Worm (Caenorhabditis elegans): ENCODE results near the gene clec-126.

clec-126 gene

ce11 chrII:3518961-3519544 lies at the start of gene clec-126 (continued):
- TF ChIP-seq rcor-1 (GFP tag; IDR thresholded peaks at IDR 0.05) (peak; percentile 59; the same call in 1 of the 2 replicates), nhr-27 (tag; optimal IDR thresholded peaks at IDR 0.05) (no peak), pha-4 (tag; optimal IDR thresholded peaks at IDR 0.05) (peak; percentile 11), F37B4.10 (GFP tag; IDR thresholded peaks at IDR 0.05) (0 out of 2 replicates have a peak, but pooled peaks have one; percentile 10), hlh-26 (GFP tag; conservative IDR thresholded peaks at IDR 0.05) (no peak), die-1 (tag; optimal IDR thresholded peaks at IDR 0.05) (peak; percentile 87), nhr-179 (tag; optimal IDR thresholded peaks at IDR 0.05) (peak; percentile 53), bed-1 (GFP tag; IDR thresholded peaks at IDR 0.05) (no peak), mxl-1 (tag; optimal IDR thresholded peaks at IDR 0.05) (peak; percentile 78), B0035.1 (tag; optimal IDR thresholded peaks at IDR 0.05) (peak; percentile 84), mes-4 (tag; optimal IDR thresholded peaks at IDR 0.05) (peak; percentile 77), D2030.7 (GFP tag; IDR thresholded peaks at IDR 0.05) (peak; percentile 89), F57C9.4 (tag; optimal IDR thresholded peaks at IDR 0.05) (no peak), Y53F4B.3 (GFP tag; IDR thresholded peaks at IDR 0.05) (no peak), cebp-2 (GFP tag; IDR thresholded peaks at IDR 0.05) (no peak), K11D2.4 (GFP tag; IDR thresholded peaks at IDR 0.05) (peak; percentile 50; the same call in 1 of the 2 replicates), snpc-3.4 (tag; optimal IDR thresholded peaks at IDR 0.05) (peak; percentile 62), let-526 (GFP tag; IDR thresholded peaks at IDR 0.05) (no peak), ceh-79 (tag; optimal IDR thresholded peaks at IDR 0.05) (peak; percentile 49), nhr-80 (tag; optimal IDR thresholded peaks at IDR 0.05) (peak; percentile 69), madf-6 (GFP tag; IDR thresholded peaks at IDR 0.05) (peak; percentile 71), ceh-40 (GFP tag; IDR thresholded peaks at IDR 0.05) (no peak), nfya-2 (GFP tag; IDR thresholded peaks at IDR 0.05) (no peak), Y79H2A.3 (GFP tag; conservative IDR thresholded peaks at IDR 0.05) (no peak), T26A5.8 (tag; optimal IDR thresholded peaks at IDR 0.05) (no peak), ama-1 (optimal IDR thresholded peaks at IDR 0.05) (no peak), ama-1 (GFP tag; optimal IDR thresholded peaks at IDR 0.05) (peak; percentile 30 to 71), mel-28 (tag; optimal IDR thresholded peaks at IDR 0.05; ENCODE audit: borderline replicate concordance) (no peak), ztf-6 (GFP tag; IDR thresholded peaks at IDR 0.05) (peak; percentile 80), hmg-20 (GFP tag; IDR thresholded peaks at IDR 0.05) (0 out of 2 replicates have a peak, but pooled peaks have one; percentile 47), B0261.1 (tag; optimal IDR thresholded peaks at IDR 0.05) (peak; percentile 97), F23B12.7 (tag; optimal IDR thresholded peaks at IDR 0.05; ENCODE audit: insufficient read depth) (peak; percentile 76), ceh-91 (GFP tag; IDR thresholded peaks at IDR 0.05) (0 out of 2 replicates have a peak, but pooled peaks have one; percentile 29), lir-1 (GFP tag; conservative IDR thresholded peaks at IDR 0.05) (0 out of 2 replicates have a peak, but pooled peaks have one; percentile 49)

ce11 chrII:3470549-3470948 lies 48.7 kb upstream of the clec-126 start, which contains the start of gene Y49F6B.20:
Gene Y49F6B.20 (minus strand): TSS chrII:3470649.
- TF ChIP-seq chd-7 (tag; optimal IDR thresholded peaks at IDR 0.05): no peak
- TF ChIP-seq egl-18 (GFP tag; IDR thresholded peaks at IDR 0.05): no peak
- no peak for TF ChIP-seq ceh-79 (tag; optimal IDR thresholded peaks at IDR 0.05)
- no peak for TF ChIP-seq ZK185.1 (tag; optimal IDR thresholded peaks at IDR 0.05; ENCODE audit: poor library complexity, severe bottlenecking)
- no peak for TF ChIP-seq akir-1 (GFP tag; optimal IDR thresholded peaks at IDR 0.05)
- TF ChIP-seq ztf-18 (tag; optimal IDR thresholded peaks at IDR 0.05): no peak
- TF ChIP-seq attf-6 (GFP tag; IDR thresholded peaks at IDR 0.05): no peak
- no peak for TF ChIP-seq somi-1 (GFP tag; optimal IDR thresholded peaks at IDR 0.05)
- TF ChIP-seq ztf-26 (tag; optimal IDR thresholded peaks at IDR 0.05): no peak
- TF ChIP-seq tbx-9 (tag; optimal IDR thresholded peaks at IDR 0.05; ENCODE audit: borderline replicate concordance): no peak
- TF ChIP-seq tbp1 (GFP tag; optimal IDR thresholded peaks at IDR 0.05): no peak
- no peak for TF ChIP-seq hsf-1 (GFP tag; IDR thresholded peaks at IDR 0.05)
- TF ChIP-seq nhr-179 (tag; optimal IDR thresholded peaks at IDR 0.05): no peak
- TF ChIP-seq athp-1 (tag; optimal IDR thresholded peaks at IDR 0.05): no peak
